Fruit fly (Drosophila melanogaster): ENCODE data around the gene alpha-Man-IIa.

The alpha-Man-IIa gene

dm6 chr3R:9456373-9456772, 44.0 kb downstream of the alpha-Man-IIa start, which contains the start of gene GstZ1:
Gene GstZ1, minus strand, starts transcription at chr3R:9456546.
- TF ChIP-seq psq (optimal IDR thresholded peaks at IDR 0.05) (no peak), Myc (optimal IDR thresholded peaks at IDR 0.05) (no peak)

- no peak for TF ChIP-seq Myc (optimal IDR thresholded peaks at IDR 0.05)
- TF ChIP-seq ttk (optimal IDR thresholded peaks at IDR 0.05): no peak
- no peak for TF ChIP-seq insv (optimal IDR thresholded peaks at IDR 0.05)
- TF ChIP-seq Sin3A (optimal IDR thresholded peaks at IDR 0.05): no peak
- TF ChIP-seq psq (optimal IDR thresholded peaks at IDR 0.05): no peak
- TF ChIP-seq h (optimal IDR thresholded peaks at IDR 0.05): no peak
These were observed 47.3 kb downstream of the alpha-Man-IIa start for dm6 chr3R:9459385-9460285.

- TF ChIP-seq ttk (optimal IDR thresholded peaks at IDR 0.05) (no peak), Myc (optimal IDR thresholded peaks at IDR 0.05) (no peak), insv (optimal IDR thresholded peaks at IDR 0.05) (no peak), Sin3A (optimal IDR thresholded peaks at IDR 0.05) (no peak), psq (optimal IDR thresholded peaks at IDR 0.05) (no peak), h (optimal IDR thresholded peaks at IDR 0.05) (no peak)
These were observed 48.3 kb downstream of the alpha-Man-IIa start, which contains the start of gene GstZ2 for dm6 chr3R:9460488-9461150. Gene GstZ2, minus strand, starts transcription at chr3R:9460652.

All from Kc167 (cell line).